Worm (Caenorhabditis elegans) whole organism, early embryonic: ENCODE measurements around the gene C16C4.17.

Experiments used
- B0310.2 ChIP-seq: sonication (generic microtip); optimal IDR thresholded peaks from 2 replicates; lab custom pipeline; 2016; ENCODE audit warnings: mild to moderate bottlenecking, missing genetic modification characterization, missing compliant biosample characterization
- F13C5.2 ChIP-seq: sonication (generic microtip); optimal IDR thresholded peaks from 2 replicates; lab custom pipeline; 2017; ENCODE audit warnings: mild to moderate bottlenecking, missing genetic modification characterization, inconsistent platforms, missing compliant biosample characterization
- aly-1 ChIP-seq: sonication (generic microtip); optimal IDR thresholded peaks from 2 replicates; lab custom pipeline; 2016; ENCODE audit warnings: missing genetic modification characterization, missing compliant biosample characterization
- ama-1 ChIP-seq: fragments of 150-350 bp; optimal IDR thresholded peaks from 2 replicates; lab custom pipeline; 2014
- ceh-13 ChIP-seq: fragments of 200-800 bp; sonication (Bioruptor generic); optimal IDR thresholded peaks from 2 replicates; lab custom pipeline; 2018; ENCODE audit warnings: mild to moderate bottlenecking, missing genetic modification characterization, missing compliant biosample characterization
- ceh-36 ChIP-seq: sonication (generic microtip); optimal IDR thresholded peaks from 2 replicates; lab custom pipeline; 2016; ENCODE audit warnings: missing genetic modification characterization, inconsistent platforms, missing compliant biosample characterization
- ets-7 ChIP-seq: sonication (generic microtip); optimal IDR thresholded peaks from 2 replicates; lab custom pipeline; 2016; ENCODE audit warnings: missing genotype, missing genetic modification characterization, missing compliant biosample characterization
- flt-1 ChIP-seq: fragments of 200-800 bp; sonication (Bioruptor generic); IDR thresholded peaks from 2 replicates; pipeline ENCODE4 v1.3.6; 2022; ENCODE audit warnings: missing genetic modification characterization, missing compliant biosample characterization
- hmbx-1 ChIP-seq: sonication (generic microtip); optimal IDR thresholded peaks from 2 replicates; lab custom pipeline; 2016; ENCODE audit warnings: mild to moderate bottlenecking, missing genetic modification characterization, missing compliant biosample characterization
- hmg-4 ChIP-seq: fragments of 200-800 bp; sonication (Bioruptor generic); optimal IDR thresholded peaks from 2 replicates; lab custom pipeline; 2018; ENCODE audit warnings: mild to moderate bottlenecking, missing genetic modification characterization, missing compliant biosample characterization
- hnd-1 ChIP-seq: sonication (generic microtip); optimal IDR thresholded peaks from 2 replicates; lab custom pipeline; 2016; ENCODE audit warnings: missing genetic modification characterization, missing compliant biosample characterization
- pes-1 ChIP-seq: fragments of 200-800 bp; sonication (Bioruptor generic); IDR thresholded peaks from 2 replicates; pipeline ENCODE4 v1.3.6; 2022; ENCODE audit warnings: missing genetic modification reagents, missing genetic modification characterization, missing compliant biosample characterization
- scrt-1 ChIP-seq: fragments of 200-800 bp; sonication (Bioruptor generic); IDR thresholded peaks from 2 replicates; pipeline ENCODE4 v1.3.6; 2022; ENCODE audit warnings: missing genetic modification characterization, missing compliant biosample characterization
- sea-1 ChIP-seq: fragments of 200-800 bp; sonication (Bioruptor generic); conservative IDR thresholded peaks from 2 replicates; pipeline ENCODE4 v1.3.6; 2022; ENCODE audit warnings: missing genetic modification characterization, missing compliant biosample characterization
- tbx-11 ChIP-seq: fragments of 200-800 bp; sonication (Bioruptor generic); IDR thresholded peaks from 2 replicates; pipeline ENCODE4 v1.3.6; 2022; ENCODE audit warnings: missing genetic modification characterization, missing compliant biosample characterization
- tbx-37 ChIP-seq: fragments of 200-800 bp; sonication (Bioruptor generic); conservative IDR thresholded peaks from 2 replicates; pipeline ENCODE4 v1.3.6; 2022; ENCODE audit warnings: missing genetic modification reagents, missing genetic modification characterization, missing compliant biosample characterization
- tra-4 ChIP-seq: sonication (generic microtip); optimal IDR thresholded peaks from 2 replicates; lab custom pipeline; 2017; ENCODE audit warnings: missing genetic modification characterization, missing compliant biosample characterization

Gene C16C4.17

DNA sequence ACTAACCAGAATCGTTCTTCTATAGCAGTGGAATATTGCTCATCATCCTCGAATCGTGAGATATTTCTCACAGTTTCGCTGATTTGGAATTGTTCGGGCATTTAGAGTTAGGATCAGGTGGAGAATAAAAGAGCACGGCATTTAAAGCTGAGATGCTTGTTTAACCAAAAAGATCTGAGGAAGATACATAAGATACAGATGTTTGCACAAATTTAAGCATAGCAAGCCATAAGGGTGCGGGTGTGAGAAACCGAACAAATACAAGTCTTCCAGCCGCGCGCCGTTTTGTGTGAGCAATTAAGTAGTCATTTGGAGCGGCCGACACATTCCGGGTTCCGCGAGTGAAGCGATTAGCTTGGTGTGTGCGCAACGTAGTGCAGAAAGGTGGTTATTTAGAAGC, 22.0 kb downstream of the C16C4.17 start, which contains the start of gene math-7:
math-7 (minus strand) TSS at position 101 of the 400 bp plus-strand sequence.
- TF ChIP-seq ceh-13 (GFP tag; lab: Kevin White, UChicago) (no peak), aly-1 (no peak), tra-4 (tag; lab: Kevin White, UChicago) (no peak), flt-1 (GFP tag; lab: Robert Waterston, UW) (no peak), scrt-1 (no peak), B0310.2 (tag; lab: Kevin White, UChicago) (no peak), pes-1 (GFP tag; lab: Robert Waterston, UW) (no peak), sea-1 (GFP tag; lab: Robert Waterston, UW) (no peak)

DNA sequence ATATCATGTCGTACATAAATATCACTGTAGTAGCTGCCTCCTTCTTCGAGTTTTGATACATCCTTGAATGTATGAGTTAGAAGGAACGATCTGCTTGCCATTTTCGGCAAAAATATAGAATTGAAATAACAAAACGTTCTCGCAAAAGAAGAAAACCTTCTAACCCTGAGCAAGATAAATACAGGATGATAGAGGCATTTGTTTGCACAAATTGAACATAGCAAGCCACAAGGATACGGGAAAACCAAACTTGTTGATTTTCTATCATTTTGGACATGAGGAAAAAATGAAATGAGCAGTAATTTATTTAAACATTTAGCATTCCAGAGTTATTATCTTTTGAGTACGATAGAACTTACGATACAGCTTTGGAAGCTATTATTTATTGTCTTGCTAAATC, 24.7 kb downstream of the C16C4.17 start, which contains the start of gene math-8:
math-8 (minus strand) TSS at position 101 of the 400 bp plus-strand sequence.
- TF ChIP-seq scrt-1 (no peak), ama-1 (lab: Kevin White, UChicago) (no peak), hnd-1 (tag; lab: Kevin White, UChicago) (no peak), tbx-11 (GFP tag; lab: Robert Waterston, UW) (no peak), B0310.2 (tag; lab: Kevin White, UChicago) (no peak), hmg-4 (GFP tag; lab: Kevin White, UChicago) (no peak), ets-7 (tag; lab: Kevin White, UChicago) (no peak), aly-1 (no peak), tbx-37 (no peak), pes-1 (GFP tag; lab: Robert Waterston, UW) (no peak), ceh-13 (GFP tag; lab: Kevin White, UChicago) (no peak), sea-1 (GFP tag; lab: Robert Waterston, UW) (no peak)

DNA sequence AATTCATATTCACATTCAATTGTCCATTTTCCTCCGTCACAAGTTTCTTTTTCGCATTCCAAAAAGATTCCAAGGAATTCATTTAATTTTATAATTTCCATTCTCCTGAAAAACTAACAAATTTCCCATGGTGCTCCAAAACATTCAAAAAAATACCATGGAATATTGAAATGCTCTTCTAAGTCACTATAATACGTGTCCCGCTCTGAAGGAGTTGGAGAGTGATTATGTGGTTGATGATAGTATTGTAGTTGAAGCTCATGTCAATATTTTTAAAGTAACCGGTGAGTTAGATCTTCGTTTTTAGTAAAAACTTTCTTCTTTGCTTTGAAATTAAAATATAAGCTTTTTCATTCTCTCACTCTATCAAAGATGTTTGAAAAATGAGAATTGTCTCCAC, 26.3 kb downstream of the C16C4.17 start, which contains the start of gene math-9:
math-9 (minus strand) TSS at position 101 of the 400 bp plus-strand sequence.
- no peak for TF ChIP-seq ets-7 (tag; lab: Kevin White, UChicago)
- TF ChIP-seq hnd-1 (tag; lab: Kevin White, UChicago), result no peak
- no peak for TF ChIP-seq ama-1 (lab: Kevin White, UChicago)
- no peak for TF ChIP-seq ceh-36 (tag; lab: Kevin White, UChicago)
- no peak for TF ChIP-seq pes-1 (GFP tag; lab: Robert Waterston, UW)
- TF ChIP-seq aly-1, result no peak
- no peak for TF ChIP-seq hmg-4 (GFP tag; lab: Kevin White, UChicago)
- TF ChIP-seq F13C5.2 (tag; lab: Kevin White, UChicago), result no peak
- no peak for TF ChIP-seq scrt-1
- TF ChIP-seq flt-1 (GFP tag; lab: Robert Waterston, UW), result no peak
- no peak for TF ChIP-seq sea-1 (GFP tag; lab: Robert Waterston, UW)
- no peak for TF ChIP-seq tbx-11 (GFP tag; lab: Robert Waterston, UW)
- TF ChIP-seq hmbx-1, result no peak
- no peak for TF ChIP-seq tbx-37
- TF ChIP-seq B0310.2 (tag; lab: Kevin White, UChicago), result no peak
- TF ChIP-seq tra-4 (tag; lab: Kevin White, UChicago), result no peak
- TF ChIP-seq ceh-13 (GFP tag; lab: Kevin White, UChicago), result no peak

DNA sequence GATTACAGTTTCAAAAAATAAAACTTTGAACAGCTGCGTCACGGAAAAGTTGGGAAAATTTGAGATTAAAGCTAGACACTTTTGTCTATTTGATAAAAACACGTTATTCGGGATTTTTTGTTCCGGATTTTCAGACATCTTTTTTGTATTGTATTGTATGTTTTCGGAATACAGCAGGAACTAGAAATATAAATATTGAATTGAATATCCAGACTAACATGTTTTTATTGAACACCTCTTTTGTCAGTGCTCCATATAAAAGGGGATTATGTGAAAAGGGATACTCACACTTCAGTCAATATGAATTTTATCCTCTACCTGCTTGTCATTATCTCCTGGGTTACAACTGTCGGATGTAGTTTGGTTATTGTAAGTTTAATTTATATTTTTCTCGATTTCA, 29.5 kb downstream of the C16C4.17 start, which contains the start of gene C16C4.1:
C16C4.1 (plus strand) TSS at position 301 of the 400 bp plus-strand sequence.
- TF ChIP-seq hmbx-1 (no peak), ceh-36 (tag; lab: Kevin White, UChicago) (no peak), hmg-4 (GFP tag; lab: Kevin White, UChicago) (no peak), hnd-1 (tag; lab: Kevin White, UChicago) (no peak), tra-4 (tag; lab: Kevin White, UChicago) (no peak), B0310.2 (tag; lab: Kevin White, UChicago) (no peak), tbx-37 (no peak), flt-1 (GFP tag; lab: Robert Waterston, UW) (no peak)

DNA sequence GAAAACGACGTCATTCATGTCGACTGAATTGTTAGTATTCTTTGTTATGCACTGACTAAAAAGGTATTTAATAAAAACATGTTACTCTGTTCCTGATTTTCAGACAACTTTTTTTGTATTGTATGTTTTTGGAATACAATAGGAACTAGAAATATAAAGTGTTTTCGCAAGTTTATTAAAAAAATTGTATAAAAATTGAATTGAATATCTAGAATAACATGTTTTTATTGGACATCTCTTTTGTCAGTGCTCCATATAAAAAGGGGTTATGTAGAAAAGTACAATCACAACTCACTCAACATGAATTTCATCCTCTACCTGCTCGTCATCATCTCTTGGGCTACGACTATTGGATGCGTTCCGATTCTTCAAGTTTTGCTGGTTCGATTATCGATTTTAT, 30.9 kb downstream of the C16C4.17 start, which contains the start of gene C46F9.5:
C46F9.5 (plus strand) TSS at position 301 of the 400 bp plus-strand sequence.
- no peak for TF ChIP-seq hmbx-1
- no peak for TF ChIP-seq hnd-1 (tag; lab: Kevin White, UChicago)
- no peak for TF ChIP-seq ceh-36 (tag; lab: Kevin White, UChicago)
- no peak for TF ChIP-seq ceh-13 (GFP tag; lab: Kevin White, UChicago)
- TF ChIP-seq F13C5.2 (tag; lab: Kevin White, UChicago), result no peak
- no peak for TF ChIP-seq B0310.2 (tag; lab: Kevin White, UChicago)
- TF ChIP-seq flt-1 (GFP tag; lab: Robert Waterston, UW), result no peak
- no peak for TF ChIP-seq tra-4 (tag; lab: Kevin White, UChicago)
- no peak for TF ChIP-seq ama-1 (lab: Kevin White, UChicago)
- no peak for TF ChIP-seq scrt-1
- no peak for TF ChIP-seq tbx-37
- no peak for TF ChIP-seq sea-1 (GFP tag; lab: Robert Waterston, UW)
- no peak for TF ChIP-seq pes-1 (GFP tag; lab: Robert Waterston, UW)
- no peak for TF ChIP-seq ets-7 (tag; lab: Kevin White, UChicago)
- no peak for TF ChIP-seq aly-1
- no peak for TF ChIP-seq hmg-4 (GFP tag; lab: Kevin White, UChicago)

DNA sequence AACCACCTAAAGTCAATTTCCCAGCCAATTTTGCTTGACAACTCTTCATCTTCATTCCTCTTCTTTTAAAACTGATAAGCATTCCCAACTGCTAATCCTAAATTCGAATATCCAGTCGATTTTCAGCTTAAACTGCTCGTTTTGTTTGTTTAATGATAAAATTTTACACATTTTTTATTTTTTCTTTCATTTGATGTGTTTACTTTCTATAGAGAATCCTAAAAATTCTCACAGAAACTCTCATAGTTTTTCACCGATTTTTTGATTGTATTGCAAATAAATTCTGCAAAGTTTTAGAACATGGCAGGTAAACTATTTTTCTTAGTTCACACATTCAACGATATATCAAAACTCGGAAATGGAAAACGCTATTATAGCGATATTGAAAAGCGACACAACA, 31.4 kb downstream of the C16C4.17 start, which contains the start of gene math-25:
math-25 (plus strand) TSS at position 301 of the 400 bp plus-strand sequence.
- TF ChIP-seq tbx-37 (no peak), hnd-1 (tag; lab: Kevin White, UChicago) (no peak), tra-4 (tag; lab: Kevin White, UChicago) (no peak), ceh-13 (GFP tag; lab: Kevin White, UChicago) (no peak), hmbx-1 (no peak), ama-1 (lab: Kevin White, UChicago) (no peak), ceh-36 (tag; lab: Kevin White, UChicago) (no peak), scrt-1 (no peak)

DNA sequence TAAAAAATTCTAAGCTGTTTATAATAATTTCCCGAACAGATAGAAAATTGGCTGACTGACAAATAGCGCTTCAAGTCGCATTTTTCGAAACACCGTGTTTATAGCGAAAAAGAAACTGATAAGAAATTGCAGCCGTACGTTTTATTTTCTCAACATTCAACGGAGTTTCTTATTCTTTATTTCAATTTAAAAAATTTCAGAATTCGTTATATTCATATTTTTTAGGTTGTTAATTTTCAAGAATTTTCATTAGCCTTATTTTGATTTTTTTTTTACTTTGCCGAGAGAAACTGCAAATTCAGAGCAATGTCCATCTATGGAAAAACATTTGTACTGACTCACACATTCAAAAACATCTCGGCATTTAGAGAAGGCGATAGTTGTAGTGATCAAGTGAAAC, 33.6 kb downstream of the C16C4.17 start, which contains the start of gene C46F9.6:
C46F9.6 (plus strand) TSS at position 301 of the 400 bp plus-strand sequence.
- TF ChIP-seq tra-4 (tag; lab: Kevin White, UChicago) (no peak), sea-1 (GFP tag; lab: Robert Waterston, UW) (no peak), hnd-1 (tag; lab: Kevin White, UChicago) (no peak), B0310.2 (tag; lab: Kevin White, UChicago) (no peak), tbx-37 (no peak), tbx-11 (GFP tag; lab: Robert Waterston, UW) (no peak), hmbx-1 (no peak), ama-1 (lab: Kevin White, UChicago) (no peak), ceh-36 (tag; lab: Kevin White, UChicago) (no peak), aly-1 (no peak), ceh-13 (GFP tag; lab: Kevin White, UChicago) (no peak), hmg-4 (GFP tag; lab: Kevin White, UChicago) (no peak), F13C5.2 (tag; lab: Kevin White, UChicago) (no peak), scrt-1 (no peak), flt-1 (GFP tag; lab: Robert Waterston, UW) (no peak), pes-1 (GFP tag; lab: Robert Waterston, UW) (no peak), ets-7 (tag; lab: Kevin White, UChicago) (no peak)
